Worm (Caenorhabditis elegans) whole organism, early embryonic: ENCODE measurements around the gene asp-4.

Experiments used
- F13C5.2 ChIP-seq: sonication (generic microtip); optimal IDR thresholded peaks from 2 replicates; lab custom pipeline; 2017; ENCODE audit warnings: mild to moderate bottlenecking, missing genetic modification characterization, inconsistent platforms, missing compliant biosample characterization
- aly-1 ChIP-seq: sonication (generic microtip); optimal IDR thresholded peaks from 2 replicates; lab custom pipeline; 2016; ENCODE audit warnings: missing genetic modification characterization, missing compliant biosample characterization
- ama-1 ChIP-seq: fragments of 150-350 bp; optimal IDR thresholded peaks from 2 replicates; lab custom pipeline; 2014
- ceh-13 ChIP-seq: fragments of 200-800 bp; sonication (Bioruptor generic); optimal IDR thresholded peaks from 2 replicates; lab custom pipeline; 2018; ENCODE audit warnings: mild to moderate bottlenecking, missing genetic modification characterization, missing compliant biosample characterization
- ceh-36 ChIP-seq: sonication (generic microtip); optimal IDR thresholded peaks from 2 replicates; lab custom pipeline; 2016; ENCODE audit warnings: missing genetic modification characterization, inconsistent platforms, missing compliant biosample characterization
- ets-7 ChIP-seq: sonication (generic microtip); optimal IDR thresholded peaks from 2 replicates; lab custom pipeline; 2016; ENCODE audit warnings: missing genotype, missing genetic modification characterization, missing compliant biosample characterization
- flt-1 ChIP-seq: fragments of 200-800 bp; sonication (Bioruptor generic); IDR thresholded peaks from 2 replicates; pipeline ENCODE4 v1.3.6; 2022; ENCODE audit warnings: missing genetic modification characterization, missing compliant biosample characterization
- hmbx-1 ChIP-seq: sonication (generic microtip); optimal IDR thresholded peaks from 2 replicates; lab custom pipeline; 2016; ENCODE audit warnings: mild to moderate bottlenecking, missing genetic modification characterization, missing compliant biosample characterization
- hmg-4 ChIP-seq: fragments of 200-800 bp; sonication (Bioruptor generic); optimal IDR thresholded peaks from 2 replicates; lab custom pipeline; 2018; ENCODE audit warnings: mild to moderate bottlenecking, missing genetic modification characterization, missing compliant biosample characterization
- pes-1 ChIP-seq: fragments of 200-800 bp; sonication (Bioruptor generic); IDR thresholded peaks from 2 replicates; pipeline ENCODE4 v1.3.6; 2022; ENCODE audit warnings: missing genetic modification reagents, missing genetic modification characterization, missing compliant biosample characterization
- sea-1 ChIP-seq: fragments of 200-800 bp; sonication (Bioruptor generic); conservative IDR thresholded peaks from 2 replicates; pipeline ENCODE4 v1.3.6; 2022; ENCODE audit warnings: missing genetic modification characterization, missing compliant biosample characterization
- tbx-11 ChIP-seq: fragments of 200-800 bp; sonication (Bioruptor generic); IDR thresholded peaks from 2 replicates; pipeline ENCODE4 v1.3.6; 2022; ENCODE audit warnings: missing genetic modification characterization, missing compliant biosample characterization
- tbx-37 ChIP-seq: fragments of 200-800 bp; sonication (Bioruptor generic); conservative IDR thresholded peaks from 2 replicates; pipeline ENCODE4 v1.3.6; 2022; ENCODE audit warnings: missing genetic modification reagents, missing genetic modification characterization, missing compliant biosample characterization
- tra-4 ChIP-seq: sonication (generic microtip); optimal IDR thresholded peaks from 2 replicates; lab custom pipeline; 2017; ENCODE audit warnings: missing genetic modification characterization, missing compliant biosample characterization

ce11 chrX:13210478-13210877 is 10.8 kb downstream of the asp-4 start:
- no peak for TF ChIP-seq flt-1 (GFP tag; lab: Robert Waterston, UW)
- TF ChIP-seq tra-4 (tag; lab: Kevin White, UChicago): no peak
- no peak for TF ChIP-seq tbx-37 (GFP tag; lab: Robert Waterston, UW)
- TF ChIP-seq ceh-36 (tag; lab: Kevin White, UChicago): no peak
- no peak for TF ChIP-seq ama-1
- no peak for TF ChIP-seq ets-7
- no peak for TF ChIP-seq hmg-4 (GFP tag; lab: Kevin White, UChicago)
- TF ChIP-seq sea-1 (GFP tag; lab: Robert Waterston, UW): no peak
- no peak for TF ChIP-seq aly-1 (tag; lab: Kevin White, UChicago)
- no peak for TF ChIP-seq F13C5.2 (tag; lab: Kevin White, UChicago)
- TF ChIP-seq pes-1 (GFP tag; lab: Robert Waterston, UW): no peak
- no peak for TF ChIP-seq hmbx-1 (tag; lab: Kevin White, UChicago)
- TF ChIP-seq tbx-11 (GFP tag; lab: Robert Waterston, UW): no peak
- TF ChIP-seq ceh-13 (GFP tag; lab: Kevin White, UChicago): no peak
